Fruit fly (Drosophila melanogaster): ENCODE measurements around the gene CG12725.

The CG12725 gene

DNA sequence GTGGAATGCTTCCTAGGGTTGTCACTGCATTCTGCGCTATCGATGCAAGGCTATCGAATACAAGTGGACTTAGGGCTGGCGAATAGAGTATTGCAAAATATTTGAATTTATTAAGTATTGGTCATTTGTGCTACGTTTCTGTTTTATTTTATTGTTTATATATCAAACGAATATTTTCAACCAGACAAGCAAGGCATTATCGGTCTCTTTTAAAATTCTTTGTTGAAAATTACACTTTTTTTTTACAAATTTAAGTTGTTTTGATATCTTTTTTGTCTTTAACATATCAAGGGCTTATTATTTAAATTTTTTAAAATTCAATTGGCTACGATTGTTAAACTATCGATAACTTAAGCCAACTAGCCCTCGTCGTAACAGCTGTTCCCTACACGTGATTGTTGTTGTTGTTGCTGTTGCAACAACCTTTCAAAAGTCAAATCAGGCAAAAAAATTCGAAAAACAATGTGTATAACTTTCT is 15.3 kb downstream of the CG12725 start, which contains the start of the genes Ype and CG1662 (continued):
- TF ChIP-seq CG10147 (GFP tag; optimal IDR thresholded peaks at IDR 0.05) (peak; percentile 71), Ets97D (GFP tag; optimal IDR thresholded peaks at IDR 0.05) (peak; percentile 63), ttk (GFP tag; IDR thresholded peaks at IDR 0.05) (peak; percentile 66), stwl (tag; optimal IDR thresholded peaks at IDR 0.05) (peak; percentile 38), CG6813 (GFP tag; optimal IDR thresholded peaks at IDR 0.05) (peak; percentile 28), NC2α (GFP tag; optimal IDR thresholded peaks at IDR 0.05) (peak; percentile 37), HLH3B (GFP tag; IDR thresholded peaks at IDR 0.05) (peak; percentile 45; the same call in 1 of the 2 replicates), Nf-YB (GFP tag; optimal IDR thresholded peaks at IDR 0.05) (peak; percentile 49), klu (GFP tag; IDR thresholded peaks at IDR 0.05) (peak; percentile 52; the same call in 1 of the 2 replicates), nom (GFP tag; optimal IDR thresholded peaks at IDR 0.05) (peak; percentile 21), Bteb2 (GFP tag; optimal IDR thresholded peaks at IDR 0.05) (peak; percentile 49), slp2 (GFP tag; optimal IDR thresholded peaks at IDR 0.05) (peak; percentile 30), BtbVII (GFP tag; optimal IDR thresholded peaks at IDR 0.05) (peak; percentile 54), bigmax (GFP tag; optimal IDR thresholded peaks at IDR 0.05) (no peak), TFAM (GFP tag; optimal IDR thresholded peaks at IDR 0.05) (no peak), ind (GFP tag; optimal IDR thresholded peaks at IDR 0.05) (peak; percentile 74), CG30020 (tag; optimal IDR thresholded peaks at IDR 0.05) (peak; percentile 65), CG8281 (tag; optimal IDR thresholded peaks at IDR 0.05) (peak; percentile 19), CG6854 (GFP tag; optimal IDR thresholded peaks at IDR 0.05) (no peak), CG17328 (GFP tag; IDR thresholded peaks at IDR 0.05) (peak; percentile 68), p53 (GFP tag; optimal IDR thresholded peaks at IDR 0.05) (no peak), CG9932 (GFP tag; IDR thresholded peaks at IDR 0.05) (peak; percentile 83), CG17359 (tag; optimal IDR thresholded peaks at IDR 0.05) (peak; percentile 64), CG12942 (GFP tag; optimal IDR thresholded peaks at IDR 0.05) (peak; percentile 61), CG4617 (GFP tag; optimal IDR thresholded peaks at IDR 0.05; ENCODE audit: borderline replicate concordance) (peak; percentile 61)

DNA sequence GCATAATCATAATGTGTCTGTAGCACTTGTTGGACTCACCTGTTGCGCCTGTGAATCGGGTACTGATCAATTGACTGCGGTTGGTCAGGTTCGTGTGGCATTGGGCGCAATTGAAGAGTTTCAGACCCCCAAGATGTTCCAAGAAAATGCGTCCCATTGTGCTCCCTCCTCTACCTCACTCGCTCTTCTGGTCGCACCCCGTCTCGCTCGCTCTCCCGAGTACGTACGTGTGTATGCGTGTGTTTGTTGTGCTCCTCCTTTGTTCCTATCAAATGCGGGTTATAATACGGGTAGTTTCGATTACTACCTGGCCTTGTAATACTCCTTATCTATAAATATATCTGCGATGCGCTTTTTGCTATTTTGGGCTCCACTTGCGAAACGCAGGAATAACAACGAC is 15.9 kb downstream of the CG12725 start:
- TF ChIP-seq CG1832 (GFP tag; optimal IDR thresholded peaks at IDR 0.05), result peak; percentile 75
- TF ChIP-seq cg (GFP tag; optimal IDR thresholded peaks at IDR 0.05), result peak; percentile 58
- peak; percentile 49 for TF ChIP-seq CG8478 (optimal IDR thresholded peaks at IDR 0.05)
- peak; percentile 45 for TF ChIP-seq MESR4 (GFP tag; optimal IDR thresholded peaks at IDR 0.05)
- TF ChIP-seq CG10959 (GFP tag; IDR thresholded peaks at IDR 0.05), result no peak
- TF ChIP-seq CG12155 (GFP tag; optimal IDR thresholded peaks at IDR 0.05), result no peak
- peak in 1 of 2 experiments; percentile 79 for TF ChIP-seq Pdp1 (GFP tag; optimal IDR thresholded peaks at IDR 0.05)
- peak; percentile 16 for TF ChIP-seq CG4360 (GFP tag; IDR thresholded peaks at IDR 0.05)
- TF ChIP-seq Med (GFP tag), result peak; percentile 51

DNA sequence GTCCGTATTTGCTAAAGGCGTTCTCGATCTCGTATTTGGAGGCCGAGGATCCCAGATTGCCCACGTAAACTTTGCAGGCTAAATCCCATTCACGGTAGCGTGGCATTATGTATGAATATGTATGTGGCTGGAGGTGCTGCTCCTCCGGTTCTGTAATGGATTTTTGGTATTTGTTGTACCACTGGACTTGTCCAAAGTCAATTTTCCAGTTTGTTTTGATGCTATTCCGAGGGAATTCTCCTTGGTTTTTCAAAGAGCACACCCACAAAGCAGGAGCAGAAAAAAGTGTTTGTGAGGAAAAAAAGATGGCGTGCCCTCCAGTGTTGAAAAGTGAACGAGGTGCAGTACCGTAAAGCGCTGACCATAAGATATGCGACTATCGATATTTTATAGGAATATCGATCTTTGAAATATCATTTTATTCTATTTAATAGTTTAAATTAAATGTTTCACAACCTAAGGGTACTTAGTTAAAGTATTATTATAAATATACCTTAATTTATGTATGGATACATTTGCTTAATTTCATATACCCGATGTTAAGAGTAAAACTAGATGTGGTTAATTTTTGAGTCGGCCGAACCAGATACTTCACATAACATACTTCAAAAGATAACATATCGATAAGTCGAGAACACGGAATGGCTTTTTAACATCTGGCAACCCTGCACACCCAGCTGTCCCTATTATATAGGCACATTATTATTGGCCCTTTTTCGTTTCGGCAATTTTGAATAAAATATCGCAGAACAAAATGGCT is 17.9 kb downstream of the CG12725 start, which contains the start of the genes Rbp1-like and Tim9a:
Gene Rbp1-like (minus strand): TSS at position 295 of the 760 bp plus-strand sequence.
Gene Tim9a (plus strand): TSS at position 628 of the 760 bp plus-strand sequence.
- peak; percentile 82 for TF ChIP-seq Nf-YC (tag; optimal IDR thresholded peaks at IDR 0.05)
- no peak for TF ChIP-seq ewg (GFP tag; optimal IDR thresholded peaks at IDR 0.05)
- TF ChIP-seq hkb (optimal IDR thresholded peaks at IDR 0.05), result no peak
- TF ChIP-seq hkb (GFP tag; IDR thresholded peaks at IDR 0.05), result no peak
- peak; percentile 81 for TF ChIP-seq CG2116 (GFP tag; optimal IDR thresholded peaks at IDR 0.05)
- TF ChIP-seq CG11398 (GFP tag; optimal IDR thresholded peaks at IDR 0.05), result no peak
- TF ChIP-seq ssp (GFP tag; IDR thresholded peaks at IDR 0.05), result peak; percentile 42; the same call in 1 of the 2 replicates
- peak; percentile 13 for TF ChIP-seq tin (GFP tag; optimal IDR thresholded peaks at IDR 0.05)
- no peak for TF ChIP-seq fd3F (GFP tag; optimal IDR thresholded peaks at IDR 0.05)
- TF ChIP-seq Dip3 (GFP tag; optimal IDR thresholded peaks at IDR 0.05), result no peak
- no peak for TF ChIP-seq Elba2 (GFP tag; optimal IDR thresholded peaks at IDR 0.05)
- TF ChIP-seq scrt (GFP tag; optimal IDR thresholded peaks at IDR 0.05), result no peak
- TF ChIP-seq exex (tag; optimal IDR thresholded peaks at IDR 0.05), result peak; percentile 9
- TF ChIP-seq tgo (GFP tag; IDR thresholded peaks at IDR 0.05), result no peak
- no peak for TF ChIP-seq CG4730 (GFP tag; IDR thresholded peaks at IDR 0.05)
- TF ChIP-seq Pdp1 (GFP tag; optimal IDR thresholded peaks at IDR 0.05), result peak in 1 of 2 experiments; percentile 64
